Worm (Caenorhabditis elegans) whole organism, late embryonic: ENCODE data around the gene K08D9.4.

Experiments used
- ceh-14 ChIP-seq: sonication (generic microtip); optimal IDR thresholded peaks from 2 replicates; lab custom pipeline; 2016; ENCODE audit warnings: missing genotype, missing genetic modification characterization, missing compliant biosample characterization
- ceh-24 ChIP-seq: sonication (generic microtip); optimal IDR thresholded peaks from 2 replicates; lab custom pipeline; 2016; ENCODE audit warnings: mild to moderate bottlenecking, missing genetic modification characterization, missing compliant biosample characterization
- ceh-9 ChIP-seq: sonication (generic microtip); optimal IDR thresholded peaks from 2 replicates; lab custom pipeline; 2016; ENCODE audit warnings: mild to moderate bottlenecking, missing genetic modification characterization, inconsistent platforms, missing compliant biosample characterization
- fkh-10 ChIP-seq: fragments of 150-350 bp; optimal IDR thresholded peaks from 2 replicates; lab custom pipeline; 2014; ENCODE audit warnings: missing biosample characterization, missing genetic modification reagents, missing genetic modification characterization
- nhr-11 ChIP-seq: fragments of 150-350 bp; optimal IDR thresholded peaks from 2 replicates; lab custom pipeline; 2014; ENCODE audit warnings: missing biosample characterization, missing genetic modification characterization
- pag-3 ChIP-seq: sonication (generic microtip); optimal IDR thresholded peaks from 2 replicates; lab custom pipeline; 2016; ENCODE audit warnings: missing compliant biosample characterization, missing genetic modification characterization, borderline replicate concordance

DNA sequence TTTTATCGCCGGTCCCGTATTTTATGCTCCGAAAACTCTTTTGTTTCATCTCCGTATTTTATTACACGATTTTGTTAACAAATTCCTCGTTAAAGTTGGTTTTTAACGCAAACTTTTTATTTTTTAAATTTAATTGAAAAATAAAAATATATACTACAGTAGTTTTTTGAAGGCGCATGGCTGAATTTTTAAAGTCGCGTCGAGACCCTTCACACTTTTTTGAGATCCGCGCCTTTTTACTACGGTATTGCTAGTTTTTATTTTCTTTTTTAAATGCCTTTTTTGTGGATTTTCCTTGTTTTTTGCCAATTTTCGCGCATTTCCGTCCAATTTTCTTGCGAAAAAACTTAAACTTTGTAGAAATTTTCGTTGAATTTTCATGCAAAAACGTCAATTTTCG is 4.2 kb upstream of the K08D9.4 start:
- TF ChIP-seq ceh-14 (tag; lab: Kevin White, UChicago): no peak
- TF ChIP-seq pag-3: no peak
- no peak for TF ChIP-seq ceh-9 (tag; lab: Kevin White, UChicago)
- no peak for TF ChIP-seq fkh-10 (GFP tag; lab: Kevin White, UChicago)
- no peak for TF ChIP-seq nhr-11 (tag; lab: Kevin White, UChicago)
- no peak for TF ChIP-seq ceh-24 (tag; lab: Kevin White, UChicago)
